Fruit fly (Drosophila melanogaster): ENCODE results near the gene shps.
A peak's percentile ranks its signal among the peaks of the same experiment; 100 is the strongest.

Gene shps

DNA sequence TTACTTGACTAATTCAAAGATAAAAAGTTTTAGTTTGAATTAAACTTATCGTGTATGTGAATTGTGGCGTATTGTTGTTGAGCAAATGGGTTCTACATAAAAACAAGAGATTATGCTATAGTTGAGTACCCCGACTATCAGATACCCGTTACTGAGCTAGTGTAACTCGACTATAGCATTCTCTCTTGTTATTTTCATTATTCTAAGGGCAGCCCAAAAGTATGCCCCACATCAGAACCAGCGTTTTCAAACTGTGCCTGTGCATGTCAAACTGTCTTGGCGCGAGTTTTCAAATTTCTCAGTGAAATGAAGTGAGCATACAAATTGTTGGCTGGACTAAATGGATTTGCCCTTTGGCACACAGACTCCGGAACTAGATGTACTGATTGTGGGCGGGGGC, at the start of gene shps:
TSS of gene shps (plus strand) at position 282 of the 400 bp plus-strand sequence.
- TF ChIP-seq EcR (GFP tag; optimal IDR thresholded peaks at IDR 0.05) (peak; percentile 21), CG32121 (GFP tag; IDR thresholded peaks at IDR 0.05) (0 out of 2 replicates have a peak, but pooled peaks have one; percentile 9), CG9948 (tag; optimal IDR thresholded peaks at IDR 0.05) (no peak)

dm6 chr3R:24229870-24230422, 49.4 kb upstream of the shps start, which contains the start of gene Spase22-23:
Gene Spase22-23 (minus strand): TSS chr3R:24230035.
- TF ChIP-seq CG8301 (tag; optimal IDR thresholded peaks at IDR 0.05) (no peak), CG10348 (GFP tag; IDR thresholded peaks at IDR 0.05) (no peak), CG9948 (tag; optimal IDR thresholded peaks at IDR 0.05) (no peak), Ets98B (GFP tag; IDR thresholded peaks at IDR 0.05) (no peak), CG34367 (tag; optimal IDR thresholded peaks at IDR 0.05) (no peak), CG8159 (tag; optimal IDR thresholded peaks at IDR 0.05) (no peak), fd96Ca (GFP tag; IDR thresholded peaks at IDR 0.05) (no peak), CG4496 (GFP tag; IDR thresholded peaks at IDR 0.05) (no peak), CG32121 (GFP tag; IDR thresholded peaks at IDR 0.05) (no peak), Snoo (tag; optimal IDR thresholded peaks at IDR 0.05) (no peak), D1 (tag; optimal IDR thresholded peaks at IDR 0.05) (no peak), EcR (GFP tag; optimal IDR thresholded peaks at IDR 0.05) (no peak), CG13204 (GFP tag; optimal IDR thresholded peaks at IDR 0.05) (no peak), Pif1B (GFP tag; optimal IDR thresholded peaks at IDR 0.05) (no peak), CG17806 (tag; optimal IDR thresholded peaks at IDR 0.05) (no peak), Pif1A (GFP tag; optimal IDR thresholded peaks at IDR 0.05) (no peak)

dm6 chr3R:24230423-24231205, 48.8 kb upstream of the shps start, which contains the start of gene mask:
Gene mask (plus strand): TSS chr3R:24230562.
- TF ChIP-seq CG10348 (GFP tag; IDR thresholded peaks at IDR 0.05), result no peak
- TF ChIP-seq Ets98B (GFP tag; IDR thresholded peaks at IDR 0.05), result peak; percentile 20
- no peak for TF ChIP-seq D1 (tag; optimal IDR thresholded peaks at IDR 0.05)
- TF ChIP-seq gl (tag; optimal IDR thresholded peaks at IDR 0.05), result peak; percentile 37
- TF ChIP-seq fd96Ca (GFP tag; IDR thresholded peaks at IDR 0.05), result no peak
- peak; percentile 33 for TF ChIP-seq CG8159 (tag; optimal IDR thresholded peaks at IDR 0.05)
- peak; percentile 30 for TF ChIP-seq Pif1A (GFP tag; optimal IDR thresholded peaks at IDR 0.05)
- TF ChIP-seq CG12605 (GFP tag; IDR thresholded peaks at IDR 0.05), result 0 out of 2 replicates have a peak, but pooled peaks have one; percentile 6
- TF ChIP-seq EcR (GFP tag; optimal IDR thresholded peaks at IDR 0.05), result no peak
- TF ChIP-seq CG8301 (tag; optimal IDR thresholded peaks at IDR 0.05), result no peak
- TF ChIP-seq CG34367 (tag; optimal IDR thresholded peaks at IDR 0.05), result peak; percentile 67
- TF ChIP-seq CG14655 (GFP tag; optimal IDR thresholded peaks at IDR 0.05), result no peak
- no peak for TF ChIP-seq CG17806 (tag; optimal IDR thresholded peaks at IDR 0.05)
- no peak for TF ChIP-seq CG13204 (GFP tag; optimal IDR thresholded peaks at IDR 0.05)
- TF ChIP-seq rn (GFP tag; IDR thresholded peaks at IDR 0.05), result no peak
- peak; percentile 43 for TF ChIP-seq CG15710 (tag; optimal IDR thresholded peaks at IDR 0.05)
- no peak for TF ChIP-seq Pif1B (GFP tag; optimal IDR thresholded peaks at IDR 0.05)
- no peak for TF ChIP-seq CG32121 (GFP tag; IDR thresholded peaks at IDR 0.05)
- TF ChIP-seq Snoo (tag; optimal IDR thresholded peaks at IDR 0.05), result peak; percentile 81
- no peak for TF ChIP-seq CG9948 (tag; optimal IDR thresholded peaks at IDR 0.05)
- TF ChIP-seq CG4496 (GFP tag; IDR thresholded peaks at IDR 0.05), result peak; percentile 75

- TF ChIP-seq CG9948 (tag; optimal IDR thresholded peaks at IDR 0.05) (no peak), EcR (GFP tag; optimal IDR thresholded peaks at IDR 0.05) (peak; percentile 41), fd96Ca (GFP tag; IDR thresholded peaks at IDR 0.05) (peak; percentile 31; the same call in 1 of the 3 replicates)
Observed at dm6 chr3R:24231206-24231502, 48.2 kb upstream of the shps start.

dm6 chr3R:24231914-24232313, 47.5 kb upstream of the shps start:
- TF ChIP-seq fd96Ca (GFP tag; IDR thresholded peaks at IDR 0.05) (0 out of 3 replicates have a peak, but pooled peaks have one; percentile 10), CG13204 (GFP tag; optimal IDR thresholded peaks at IDR 0.05) (no peak)

- peak; percentile 16 for TF ChIP-seq CG15710 (tag; optimal IDR thresholded peaks at IDR 0.05)
- peak; percentile 8 for TF ChIP-seq CG9948 (tag; optimal IDR thresholded peaks at IDR 0.05)
- no peak for TF ChIP-seq Pif1B (GFP tag; optimal IDR thresholded peaks at IDR 0.05)
- no peak for TF ChIP-seq CG34367 (tag; optimal IDR thresholded peaks at IDR 0.05)
- TF ChIP-seq CG8159 (tag; optimal IDR thresholded peaks at IDR 0.05), result no peak
- TF ChIP-seq CG32121 (GFP tag; IDR thresholded peaks at IDR 0.05), result no peak
- no peak for TF ChIP-seq CG14655 (GFP tag; optimal IDR thresholded peaks at IDR 0.05)
- TF ChIP-seq CG4496 (GFP tag; IDR thresholded peaks at IDR 0.05), result peak; percentile 76; the same call in 2 of the 3 replicates
- no peak for TF ChIP-seq gl (tag; optimal IDR thresholded peaks at IDR 0.05)
Observed at dm6 chr3R:24233366-24234161, 45.8 kb upstream of the shps start.
